Fruit fly (Drosophila melanogaster): ENCODE results near the gene CG12715.

Gene CG12715

DNA sequence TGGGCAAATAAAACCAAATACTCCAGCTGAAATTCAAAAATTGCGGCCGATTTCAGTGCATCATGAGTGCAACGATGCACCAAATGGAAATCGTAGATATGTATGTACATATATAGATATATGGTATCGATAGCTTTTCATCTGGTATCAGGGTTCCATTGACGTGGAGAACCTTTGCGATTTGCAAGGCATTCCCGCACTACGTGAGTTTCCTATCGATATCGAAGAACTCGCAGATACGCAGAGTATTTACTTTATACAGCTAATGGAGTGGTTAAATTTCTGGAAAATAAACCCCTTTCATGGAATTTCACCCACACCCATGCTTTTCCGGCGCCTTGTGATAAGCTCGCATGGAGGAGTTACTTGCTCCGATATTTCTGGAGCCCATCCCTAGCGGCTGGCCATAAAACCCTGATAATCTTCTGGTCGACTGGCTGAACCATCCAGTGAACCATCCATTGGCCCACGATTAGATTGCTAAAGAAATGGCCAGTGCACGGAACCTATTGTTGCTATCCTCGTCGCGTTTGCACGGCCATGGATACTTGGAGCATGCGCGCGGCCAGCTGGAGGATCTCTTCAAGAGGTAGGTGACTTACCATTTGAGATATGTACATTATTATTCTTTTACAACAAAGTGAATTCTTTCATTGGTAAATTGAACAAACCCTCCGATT is 39.1 kb upstream of the CG12715 start, which contains the start of gene CG2200 (continued):
- TF ChIP-seq caup (GFP tag; optimal IDR thresholded peaks at IDR 0.05; ENCODE audit: severe bottlenecking): no peak
- TF ChIP-seq CG6765 (GFP tag; optimal IDR thresholded peaks at IDR 0.05): no peak
- TF ChIP-seq CG1602 (GFP tag; optimal IDR thresholded peaks at IDR 0.05): no peak
- peak; percentile 33; the same call in 1 of the 2 replicates for TF ChIP-seq NFAT (GFP tag; IDR thresholded peaks at IDR 0.05)
- TF ChIP-seq CG18011 (GFP tag; optimal IDR thresholded peaks at IDR 0.05): no peak
- TF ChIP-seq sim (GFP tag; IDR thresholded peaks at IDR 0.05): no peak
- peak; percentile 58 for TF ChIP-seq MESR4 (GFP tag; optimal IDR thresholded peaks at IDR 0.05)
- TF ChIP-seq gro (GFP tag; optimal IDR thresholded peaks at IDR 0.05): no peak
- TF ChIP-seq H2.0 (GFP tag; IDR thresholded peaks at IDR 0.05): no peak
- TF ChIP-seq CG10366 (GFP tag; IDR thresholded peaks at IDR 0.05): peak; percentile 32; the same call in 1 of the 2 replicates
- no peak for TF ChIP-seq CG10209 (GFP tag; optimal IDR thresholded peaks at IDR 0.05)
- TF ChIP-seq CG4707 (GFP tag; optimal IDR thresholded peaks at IDR 0.05): no peak
- peak; percentile 42 for TF ChIP-seq nmo (GFP tag; optimal IDR thresholded peaks at IDR 0.05)
- TF ChIP-seq ro (GFP tag; IDR thresholded peaks at IDR 0.05): no peak
- TF ChIP-seq Antp (GFP tag; optimal IDR thresholded peaks at IDR 0.05): peak; percentile 37
- peak; percentile 10 for TF ChIP-seq CG11723 (GFP tag; optimal IDR thresholded peaks at IDR 0.05)
- TF ChIP-seq Deaf1 (tag; optimal IDR thresholded peaks at IDR 0.05): no peak
- no peak for TF ChIP-seq onecut (GFP tag; IDR thresholded peaks at IDR 0.05)
- no peak for TF ChIP-seq chm (GFP tag; IDR thresholded peaks at IDR 0.05)
- TF ChIP-seq CG18764 (GFP tag; optimal IDR thresholded peaks at IDR 0.05): no peak
- no peak for TF ChIP-seq CG10431 (GFP tag; optimal IDR thresholded peaks at IDR 0.05)
- TF ChIP-seq Ets97D (GFP tag; optimal IDR thresholded peaks at IDR 0.05): peak; percentile 35
- TF ChIP-seq HLH54F (GFP tag; optimal IDR thresholded peaks at IDR 0.05): peak; percentile 28
- TF ChIP-seq CG9876 (GFP tag; optimal IDR thresholded peaks at IDR 0.05): no peak
- no peak for TF ChIP-seq CG15479 (GFP tag; optimal IDR thresholded peaks at IDR 0.05)
- 0 out of 2 replicates have a peak, but pooled peaks have one; percentile 44 for TF ChIP-seq ara (GFP tag; IDR thresholded peaks at IDR 0.05)
- peak; percentile 14; the same call in 1 of the 2 replicates for TF ChIP-seq CG14014 (GFP tag; IDR thresholded peaks at IDR 0.05)
- 0 out of 3 replicates have a peak, but pooled peaks have one; percentile 51 for TF ChIP-seq CG34422 (GFP tag; IDR thresholded peaks at IDR 0.05)
- TF ChIP-seq gsb-n (tag; optimal IDR thresholded peaks at IDR 0.05): no peak
- TF ChIP-seq CG16863 (GFP tag; optimal IDR thresholded peaks at IDR 0.05): peak; percentile 5
- TF ChIP-seq al (GFP tag; IDR thresholded peaks at IDR 0.05): no peak
- TF ChIP-seq Bgb (GFP tag; IDR thresholded peaks at IDR 0.05; ENCODE audit: partially characterized antibody): peak; percentile 83
- TF ChIP-seq CG12219 (GFP tag; optimal IDR thresholded peaks at IDR 0.05): no peak
- no peak for TF ChIP-seq otp (GFP tag; IDR thresholded peaks at IDR 0.05)
- TF ChIP-seq CG17361 (GFP tag; IDR thresholded peaks at IDR 0.05): peak; percentile 30; the same call in 1 of the 3 replicates
- TF ChIP-seq MTF-1 (GFP tag; optimal IDR thresholded peaks at IDR 0.05; ENCODE audit: borderline replicate concordance): no peak
- TF ChIP-seq az2 (GFP tag; optimal IDR thresholded peaks at IDR 0.05): no peak
- no peak for TF ChIP-seq jing (GFP tag; optimal IDR thresholded peaks at IDR 0.05)
- TF ChIP-seq Hsf (GFP tag; optimal IDR thresholded peaks at IDR 0.05): peak; percentile 13
- TF ChIP-seq Blimp-1 (GFP tag; optimal IDR thresholded peaks at IDR 0.05): no peak
- TF ChIP-seq usp (GFP tag; optimal IDR thresholded peaks at IDR 0.05): no peak
- TF ChIP-seq D (optimal IDR thresholded peaks at IDR 0.05): no peak
- TF ChIP-seq D (GFP tag; optimal IDR thresholded peaks at IDR 0.05): no peak
- TF ChIP-seq Opbp (GFP tag; IDR thresholded peaks at IDR 0.05; ENCODE audit: partially characterized antibody): peak; percentile 81
- TF ChIP-seq tin (GFP tag; optimal IDR thresholded peaks at IDR 0.05): no peak
- peak; percentile 29 for TF ChIP-seq bcd (GFP tag; optimal IDR thresholded peaks at IDR 0.05)
- 0 out of 2 replicates have a peak, but pooled peaks have one; percentile 30 for TF ChIP-seq Atf6 (GFP tag; IDR thresholded peaks at IDR 0.05)
- peak; percentile 8 for TF ChIP-seq CG8924 (tag; optimal IDR thresholded peaks at IDR 0.05)
- TF ChIP-seq Stat92E (GFP tag; optimal IDR thresholded peaks at IDR 0.05): no peak
- peak; percentile 28 for TF ChIP-seq zfh2 (GFP tag; optimal IDR thresholded peaks at IDR 0.05)
